Worm (Caenorhabditis elegans) whole organism, L2 larva: ENCODE measurements around the gene C06B8.7.

Experiments used
- F13H6.1 ChIP-seq: sonication (generic microtip); optimal IDR thresholded peaks from 2 replicates; lab custom pipeline; 2016; ENCODE audit warnings: missing genetic modification characterization, missing compliant biosample characterization
- egl-27 ChIP-seq: sonication (generic microtip); optimal IDR thresholded peaks from 3 replicates; lab custom pipeline; 2017; ENCODE audit warnings: missing biosample characterization, missing genetic modification reagents, missing genetic modification characterization
- fos-1 ChIP-seq: fragments of 150-350 bp; optimal IDR thresholded peaks from 2 replicates; lab custom pipeline; 2014; ENCODE audit warnings: missing biosample characterization, missing genetic modification characterization
- gmeb-1 ChIP-seq: fragments of 150-350 bp; optimal IDR thresholded peaks from 2 replicates; lab custom pipeline; 2014; ENCODE audit warnings: missing biosample characterization, missing genetic modification characterization
- lin-13 ChIP-seq: fragments of 150-350 bp; optimal IDR thresholded peaks from 2 replicates; lab custom pipeline; 2014; ENCODE audit warnings: missing biosample characterization, missing genetic modification reagents, missing genetic modification characterization
- mab-5 ChIP-seq: fragments of 150-350 bp; optimal IDR thresholded peaks from 2 replicates; lab custom pipeline; 2014; ENCODE audit warnings: missing biosample characterization, missing genetic modification characterization
- nhr-10 ChIP-seq: sonication (generic microtip); optimal IDR thresholded peaks from 2 replicates; lab custom pipeline; 2017; ENCODE audit warnings: missing biosample characterization, missing genetic modification characterization
- nhr-12 ChIP-seq: fragments of 150-350 bp; optimal IDR thresholded peaks from 2 replicates; lab custom pipeline; 2014; ENCODE audit warnings: missing biosample characterization, missing genetic modification characterization
- nhr-25 ChIP-seq: fragments of 150-350 bp; sonication (generic microtip); optimal IDR thresholded peaks from 3 replicates; lab custom pipeline; 2014; ENCODE audit warnings: missing biosample characterization, missing genetic modification characterization
- nhr-77 ChIP-seq: fragments of 150-350 bp; optimal IDR thresholded peaks from 2 replicates; lab custom pipeline; 2014; ENCODE audit warnings: missing biosample characterization, missing genetic modification characterization
- skn-1 ChIP-seq: sonication (generic microtip); optimal IDR thresholded peaks from 2 replicates; lab custom pipeline; 2017; ENCODE audit warnings: missing biosample characterization, missing genetic modification characterization
- sma-3 ChIP-seq: sonication (generic microtip); optimal IDR thresholded peaks from 2 replicates; lab custom pipeline; 2016; ENCODE audit warnings: missing genetic modification reagents, missing genetic modification characterization, missing compliant biosample characterization
- snpc-4 ChIP-seq: fragments of 150-350 bp; optimal IDR thresholded peaks from 2 replicates; lab custom pipeline; 2014; ENCODE audit warnings: missing biosample characterization, missing genetic modification characterization

- TF ChIP-seq nhr-10 (tag; lab: Kevin White, UChicago) = no peak
- no peak for TF ChIP-seq nhr-12 (tag; lab: Kevin White, UChicago)
- no peak for TF ChIP-seq snpc-4 (tag; lab: Kevin White, UChicago)
- no peak for TF ChIP-seq mab-5
- TF ChIP-seq sma-3 (GFP tag; lab: Kevin White, UChicago) = no peak
- TF ChIP-seq lin-13 = no peak
- no peak for TF ChIP-seq gmeb-1 (tag; lab: Kevin White, UChicago)
- TF ChIP-seq F13H6.1 (tag; lab: Kevin White, UChicago) = no peak
- no peak for TF ChIP-seq nhr-77 (tag; lab: Kevin White, UChicago)
- no peak for TF ChIP-seq fos-1 (tag; lab: Kevin White, UChicago)
- TF ChIP-seq egl-27 (tag; lab: Kevin White, UChicago) = no peak
- TF ChIP-seq nhr-25 = no peak
- no peak for TF ChIP-seq skn-1 (tag; lab: Kevin White, UChicago)
Measured at ce11 chrV:15544898-15545297, 46.4 kb downstream of the C06B8.7 start, which contains the start of gene glb-14.
